Fruit fly (Drosophila melanogaster) whole organism: Measurements from ENCODE around the gene hyd.

Experiments
- CG8478 ChIP-seq: fragments of >200 bp; optimal IDR thresholded peaks from 2 replicates; lab custom pipeline; 2018; ENCODE audit warnings: inconsistent platforms
- Dll ChIP-seq: fragments of >200 bp; optimal IDR thresholded peaks from 2 replicates; lab custom pipeline; 2017
- EcR ChIP-seq, 2 experiments: fragments of >200 bp; optimal IDR thresholded peaks; 2 replicates each; lab custom pipeline; 2017; ENCODE audit warnings: missing biosample characterization in 2 of 2, missing genetic modification characterization in 2 of 2, missing genetic modification reagents in 2 of 2
- pan ChIP-seq: fragments of >200 bp; optimal IDR thresholded peaks from 2 replicates; lab custom pipeline; 2017
- psq ChIP-seq: fragments of >200 bp; optimal IDR thresholded peaks from 2 replicates; lab custom pipeline; 2017
- usp ChIP-seq: fragments of >200 bp; optimal IDR thresholded peaks from 2 replicates; lab custom pipeline; 2017; ENCODE audit warnings: missing biosample characterization, missing genetic modification characterization, mixed read lengths

Gene hyd

dm6 chr3R:9725121-9725956 lies at the start of gene hyd:
Gene hyd (minus strand): TSS chr3R:9725615.
- no peak for TF ChIP-seq Dll
- TF ChIP-seq psq (lab: Kevin White, UChicago): no peak
- TF ChIP-seq pan (lab: Kevin White, UChicago): no peak
- no peak for TF ChIP-seq EcR (GFP tag; optimal IDR thresholded peaks at IDR 0.05; lab: Kevin White, UChicago)
- TF ChIP-seq CG8478 (lab: Kevin White, UChicago): peak; percentile 21

dm6 chr3R:9774821-9775220 lies 49.4 kb upstream of the hyd start, which contains the start of gene topi:
Gene topi (plus strand): TSS chr3R:9775121.
- TF ChIP-seq usp (GFP tag; lab: Kevin White, UChicago): no peak
- TF ChIP-seq psq (lab: Kevin White, UChicago): no peak
- TF ChIP-seq Dll: no peak

DNA sequence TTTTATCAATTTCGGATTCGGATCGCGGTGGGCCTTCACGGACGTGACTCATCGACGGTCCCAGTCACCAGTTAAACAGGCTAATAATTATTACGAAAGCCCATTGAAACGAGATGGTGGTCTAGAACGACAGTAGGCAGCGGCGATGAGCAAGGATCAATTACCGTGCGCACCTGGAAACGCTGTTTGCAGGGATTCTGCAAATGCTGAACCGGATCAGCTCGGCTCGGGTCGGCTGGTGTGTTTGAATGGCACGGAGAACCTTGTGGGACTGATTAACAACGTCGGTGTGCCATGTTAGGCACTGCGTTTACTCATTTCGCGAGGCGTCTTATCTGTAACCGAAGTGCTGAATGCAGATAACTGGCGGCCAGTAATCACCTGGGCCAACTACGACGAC lies 48.7 kb upstream of the hyd start, which contains the start of gene Whamy:
Whamy (minus strand) TSS at position 273 of the 400 bp plus-strand sequence.
- TF ChIP-seq EcR (GFP tag; optimal IDR thresholded peaks at IDR 0.05; lab: Kevin White, UChicago) (no peak), usp (GFP tag; lab: Kevin White, UChicago) (no peak), Dll (no peak), psq (lab: Kevin White, UChicago) (no peak), CG8478 (lab: Kevin White, UChicago) (no peak), pan (lab: Kevin White, UChicago) (no peak)

dm6 chr3R:9771519-9771972 lies 46.1 kb upstream of the hyd start, which contains the start of gene CG9471:
Gene CG9471 (minus strand): TSS chr3R:9771542.
- TF ChIP-seq CG8478 (lab: Kevin White, UChicago) (no peak), psq (lab: Kevin White, UChicago) (no peak), pan (lab: Kevin White, UChicago) (no peak), EcR (GFP tag; optimal IDR thresholded peaks at IDR 0.05; lab: Kevin White, UChicago) (no peak), Dll (no peak), usp (GFP tag; lab: Kevin White, UChicago) (no peak)

DNA sequence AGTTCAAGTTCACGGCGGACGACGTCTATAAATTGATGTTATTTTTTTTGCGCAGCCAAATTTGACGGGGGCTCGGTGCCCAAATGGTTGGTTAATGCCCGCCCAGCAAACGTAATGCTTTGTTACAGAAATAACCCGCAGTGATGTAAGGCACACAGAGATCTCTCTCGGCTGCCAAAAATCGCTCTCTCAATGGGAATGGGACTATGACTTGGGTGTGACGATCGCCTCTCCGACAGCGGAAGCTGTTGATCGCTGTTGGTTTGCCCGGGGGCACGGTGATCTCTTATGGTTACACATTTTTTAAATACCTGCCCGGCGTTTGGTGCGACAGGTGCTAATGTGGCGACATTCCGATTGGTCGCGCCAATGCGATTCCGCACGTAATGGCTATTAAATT lies 44.7 kb upstream of the hyd start:
- TF ChIP-seq usp (GFP tag; lab: Kevin White, UChicago): no peak

dm6 chr3R:9768884-9769283 lies 43.5 kb upstream of the hyd start, which contains the start of gene MED6:
Gene MED6 (minus strand): TSS chr3R:9768984.
- TF ChIP-seq pan (lab: Kevin White, UChicago) (no peak), psq (lab: Kevin White, UChicago) (no peak), EcR (GFP tag; optimal IDR thresholded peaks at IDR 0.05; lab: Kevin White, UChicago) (no peak), CG8478 (lab: Kevin White, UChicago) (no peak), usp (GFP tag; lab: Kevin White, UChicago) (no peak), Dll (no peak)

DNA sequence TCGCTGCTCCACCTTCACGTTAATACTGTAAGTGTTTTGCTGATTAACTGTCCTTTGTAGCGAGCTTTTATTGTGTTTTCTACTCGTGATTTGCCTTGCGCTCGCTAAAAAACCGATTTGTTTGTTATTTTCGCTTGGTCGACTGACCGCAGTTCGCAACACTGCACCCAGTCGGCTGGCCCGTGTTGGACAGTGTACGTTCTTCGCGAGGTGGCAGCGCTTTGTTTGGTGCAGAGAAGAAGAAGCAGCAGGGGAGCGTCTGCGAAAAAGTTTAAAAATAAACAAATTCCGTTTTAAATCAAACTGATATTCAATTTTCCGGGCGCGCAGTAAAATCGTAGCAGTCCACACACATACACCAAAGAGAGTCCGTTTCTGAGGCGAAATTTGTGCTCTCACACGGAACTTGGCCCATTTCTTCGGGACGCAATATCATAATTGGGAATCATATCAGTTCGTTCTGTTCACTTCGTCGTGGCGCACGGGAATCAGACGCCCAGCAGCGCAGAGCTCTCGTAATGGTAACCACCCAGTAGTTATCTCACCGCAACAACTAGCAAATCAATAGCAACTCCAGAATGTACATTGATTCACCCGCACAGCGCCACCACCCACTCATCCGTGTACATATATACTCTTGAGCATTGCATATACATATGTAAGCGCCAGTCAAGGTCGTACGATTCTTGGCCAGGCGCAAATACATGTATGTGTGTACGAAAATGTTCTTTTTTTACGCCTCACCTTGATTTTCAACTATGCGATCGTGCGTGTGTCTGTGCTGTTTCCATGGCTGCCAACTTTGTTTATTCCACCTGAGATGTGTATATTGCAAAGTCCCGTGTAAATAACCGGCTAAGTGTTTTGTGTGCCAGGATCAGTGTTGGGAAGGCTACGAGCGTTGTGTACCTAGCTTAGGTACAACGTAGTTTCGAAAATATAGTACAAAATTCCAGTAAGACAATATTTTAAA lies 42.5 kb upstream of the hyd start, which contains the start of gene Naa80:
Naa80 (plus strand) TSS at position 215 of the 973 bp plus-strand sequence.
- TF ChIP-seq EcR (GFP tag; optimal IDR thresholded peaks at IDR 0.05; lab: Kevin White, UChicago): no peak
- TF ChIP-seq pan (lab: Kevin White, UChicago): no peak

dm6 chr3R:9762955-9763931 lies 37.8 kb upstream of the hyd start, which contains the start of the genes Snap24 and CG8478:
Gene Snap24 (minus strand): TSS chr3R:9763150.
Gene CG8478 (plus strand): TSS chr3R:9763650.
- TF ChIP-seq Dll (no peak), pan (lab: Kevin White, UChicago) (no peak), usp (GFP tag; lab: Kevin White, UChicago) (no peak), EcR (GFP tag; optimal IDR thresholded peaks at IDR 0.05; lab: Kevin White, UChicago) (no peak), CG8478 (lab: Kevin White, UChicago) (no peak), psq (lab: Kevin White, UChicago) (no peak)

dm6 chr3R:9759360-9760191 lies 34.2 kb upstream of the hyd start, which contains the start of gene Mpi:
Gene Mpi (plus strand): TSS chr3R:9759622.
- TF ChIP-seq CG8478 (lab: Kevin White, UChicago) (no peak), Dll (no peak), pan (lab: Kevin White, UChicago) (no peak), usp (GFP tag; lab: Kevin White, UChicago) (no peak), EcR (GFP tag; optimal IDR thresholded peaks at IDR 0.05; lab: Kevin White, UChicago) (no peak), psq (lab: Kevin White, UChicago) (no peak)

DNA sequence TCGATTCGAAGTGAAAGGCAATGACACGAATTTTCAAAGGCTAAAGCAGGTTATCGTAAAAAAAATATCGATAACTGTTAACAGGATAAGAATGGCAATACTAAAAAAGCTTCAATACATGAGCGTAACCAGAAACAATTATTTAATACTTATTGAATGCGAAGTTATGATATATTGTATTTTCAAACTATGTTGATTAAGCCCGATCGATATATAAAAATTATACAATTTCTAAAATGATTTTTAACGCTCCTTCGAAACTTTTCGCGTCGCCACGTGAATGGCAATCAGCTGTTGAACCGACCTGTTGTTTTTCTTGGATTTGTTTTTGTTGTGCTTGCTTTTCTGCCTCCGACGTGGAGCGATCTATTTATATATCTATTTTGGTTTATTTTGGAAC lies 30.8 kb upstream of the hyd start, which contains the start of the genes Alg12 and Rpt3R:
Alg12 (plus strand) TSS at position 305 of the 400 bp plus-strand sequence.
Rpt3R (minus strand) TSS at position 324 of the 400 bp plus-strand sequence.
- TF ChIP-seq EcR (GFP tag; optimal IDR thresholded peaks at IDR 0.05; lab: Kevin White, UChicago) (no peak), Dll (no peak), pan (lab: Kevin White, UChicago) (no peak), CG8478 (lab: Kevin White, UChicago) (no peak), usp (GFP tag; lab: Kevin White, UChicago) (no peak), psq (lab: Kevin White, UChicago) (no peak)
